Worm (Caenorhabditis elegans) whole organism, L2 larva: ENCODE results near the gene F41G3.6.

Experiments used
- C34F6.9 ChIP-seq: fragments of 150-350 bp; optimal IDR thresholded peaks from 2 replicates; lab custom pipeline; 2014; ENCODE audit warnings: missing biosample characterization, missing genetic modification characterization
- ama-1 ChIP-seq: fragments of 150-350 bp; optimal IDR thresholded peaks from 2 replicates; lab custom pipeline; 2018; ENCODE audit warnings: inconsistent platforms
- elt-3 ChIP-seq: sonication (generic microtip); optimal IDR thresholded peaks from 2 replicates; lab custom pipeline; 2017; ENCODE audit warnings: missing biosample characterization, missing genetic modification characterization
- lin-13 ChIP-seq: fragments of 150-350 bp; optimal IDR thresholded peaks from 2 replicates; lab custom pipeline; 2014; ENCODE audit warnings: missing biosample characterization, missing genetic modification reagents, missing genetic modification characterization
- mdl-1 ChIP-seq, 2 experiments: fragments of 150-350 bp in 1 of 2; sonication (generic microtip) in 1 of 2; optimal IDR thresholded peaks; 2 replicates each; lab custom pipeline; 2017; ENCODE audit warnings: missing biosample characterization in 2 of 2, missing genetic modification characterization in 2 of 2
- nhr-12 ChIP-seq: fragments of 150-350 bp; optimal IDR thresholded peaks from 2 replicates; lab custom pipeline; 2014; ENCODE audit warnings: missing biosample characterization, missing genetic modification characterization
- nhr-21 ChIP-seq: fragments of 150-350 bp; optimal IDR thresholded peaks from 2 replicates; lab custom pipeline; 2014; ENCODE audit warnings: missing biosample characterization, missing genetic modification characterization
- skn-1 ChIP-seq: sonication (generic microtip); optimal IDR thresholded peaks from 2 replicates; lab custom pipeline; 2017; ENCODE audit warnings: missing biosample characterization, missing genetic modification characterization
- sma-9 ChIP-seq, 2 experiments: fragments of 150-350 bp in 1 of 2; sonication (generic microtip) in 1 of 2; optimal IDR thresholded peaks; 2 replicates each; lab custom pipeline; 2014 to 2016; ENCODE audit warnings: missing genetic modification characterization in 2 of 2, mild to moderate bottlenecking in 1 of 2, missing biosample characterization in 1 of 2, missing compliant biosample characterization in 1 of 2, missing genetic modification reagents in 1 of 2, moderate library complexity in 1 of 2
- snpc-4 ChIP-seq: fragments of 150-350 bp; optimal IDR thresholded peaks from 2 replicates; lab custom pipeline; 2014; ENCODE audit warnings: missing biosample characterization, missing genetic modification characterization
- unc-62 ChIP-seq: fragments of 150-350 bp; optimal IDR thresholded peaks from 2 replicates; lab custom pipeline; 2014; ENCODE audit warnings: missing biosample characterization, missing genetic modification reagents, missing genetic modification characterization
- zag-1 ChIP-seq: fragments of 150-350 bp; optimal IDR thresholded peaks from 2 replicates; lab custom pipeline; 2014; ENCODE audit warnings: missing biosample characterization, missing genetic modification characterization
- ztf-4 ChIP-seq: fragments of 150-350 bp; optimal IDR thresholded peaks from 2 replicates; lab custom pipeline; 2014; ENCODE audit warnings: missing biosample characterization, missing genetic modification characterization

- TF ChIP-seq ztf-4 (tag; lab: Kevin White, UChicago) (no peak), snpc-4 (peak; percentile 4), elt-3 (no peak), sma-9 (GFP tag; optimal IDR thresholded peaks at IDR 0.05; lab: Kevin White, UChicago) (no peak), sma-9 (tag; optimal IDR thresholded peaks at IDR 0.05; lab: Kevin White, UChicago) (no peak), unc-62 (no peak), ama-1 (lab: Kevin White, UChicago) (no peak), lin-13 (no peak), C34F6.9 (tag; lab: Kevin White, UChicago) (peak; percentile 45), nhr-21 (tag; lab: Kevin White, UChicago) (no peak), mdl-1 (tag; optimal IDR thresholded peaks at IDR 0.05; lab: Kevin White, UChicago) (no peak), nhr-12 (tag; lab: Kevin White, UChicago) (no peak), zag-1 (tag; lab: Kevin White, UChicago) (peak; percentile 23), skn-1 (tag; lab: Kevin White, UChicago) (no peak)
Observed at ce11 chrII:6729331-6729730, 13.4 kb upstream of the F41G3.6 start, which contains the start of gene T14B4.8.
